Fruit fly (Drosophila melanogaster): Measurements from ENCODE around the gene CG8773.

- TF ChIP-seq CG4496 (GFP tag; IDR thresholded peaks at IDR 0.05), result no peak
- no peak for TF ChIP-seq CG15710 (tag; optimal IDR thresholded peaks at IDR 0.05)
- TF ChIP-seq rn (GFP tag; IDR thresholded peaks at IDR 0.05), result no peak
- TF ChIP-seq EcR (GFP tag; optimal IDR thresholded peaks at IDR 0.05), result no peak
- no peak for TF ChIP-seq Ets98B (GFP tag; IDR thresholded peaks at IDR 0.05)
- TF ChIP-seq CG8159 (tag; optimal IDR thresholded peaks at IDR 0.05), result no peak
Observed at dm6 chr3R:13319170-13319569, 24.6 kb downstream of the CG8773 start, which contains the start of gene CG45080.
